Worm (Caenorhabditis elegans) whole organism, L1 larva: ENCODE measurements around the gene T19C3.5.

Experiments used
- F16B12.6 ChIP-seq: fragments of 150-350 bp; optimal IDR thresholded peaks from 2 replicates; lab custom pipeline; 2014; ENCODE audit warnings: missing biosample characterization, missing genetic modification characterization
- aha-1 ChIP-seq: fragments of 150-350 bp; optimal IDR thresholded peaks from 2 replicates; lab custom pipeline; 2014; ENCODE audit warnings: missing biosample characterization, missing genetic modification characterization
- ama-1 ChIP-seq: fragments of 150-350 bp; optimal IDR thresholded peaks from 2 replicates; lab custom pipeline; 2014
- blmp-1 ChIP-seq: fragments of 150-350 bp; optimal IDR thresholded peaks from 2 replicates; lab custom pipeline; 2014; ENCODE audit warnings: missing biosample characterization, missing genetic modification characterization
- ceh-82 ChIP-seq, 3 experiments: fragments of 150-350 bp in 1 of 3; sonication (generic microtip) in 2 of 3; optimal IDR thresholded peaks; 2 replicates each; lab custom pipeline; 2014 to 2017; ENCODE audit warnings: missing biosample characterization in 3 of 3, missing genetic modification characterization in 3 of 3
- ceh-88 ChIP-seq: fragments of 200-800 bp; sonication (Bioruptor generic); IDR thresholded peaks from 2 replicates; pipeline ENCODE4 v1.3.6; 2022; ENCODE audit warnings: missing genetic modification characterization, missing compliant biosample characterization
- ceh-90 ChIP-seq: sonication (generic microtip); optimal IDR thresholded peaks from 2 replicates; lab custom pipeline; 2016; ENCODE audit warnings: missing genetic modification characterization, missing compliant biosample characterization
- ces-1 ChIP-seq: fragments of 150-350 bp; optimal IDR thresholded peaks from 2 replicates; lab custom pipeline; 2014; ENCODE audit warnings: missing biosample characterization, missing genetic modification reagents, missing genetic modification characterization
- dpl-1 ChIP-seq, 3 experiments: fragments of 150-350 bp in 2 of 3; sonication (generic microtip) in 1 of 3; optimal IDR thresholded peaks; 2 replicates each; lab custom pipeline; 2014 to 2017; ENCODE audit warnings: missing biosample characterization in 3 of 3, missing genetic modification characterization in 3 of 3, missing genetic modification reagents in 3 of 3
- efl-1 ChIP-seq, 4 experiments: fragments of 150-350 bp; optimal IDR thresholded peaks in 3 of 4; peaks in 1 of 4; 1 replicate in 1 of 4; 2 replicates in 3 of 4; lab custom pipeline; 2014; ENCODE audit warnings: missing biosample characterization in 2 of 4, missing genetic modification characterization in 2 of 4, missing genetic modification reagents in 2 of 4
- egl-27 ChIP-seq, 2 experiments: fragments of 150-350 bp in 1 of 2; sonication (generic microtip); optimal IDR thresholded peaks; 3 replicates each; lab custom pipeline; 2017 to 2018; ENCODE audit warnings: missing biosample characterization in 2 of 2, missing genetic modification characterization in 2 of 2, missing genetic modification reagents in 2 of 2
- ets-5 ChIP-seq: fragments of 200-800 bp; sonication (Bioruptor generic); IDR thresholded peaks from 2 replicates; pipeline ENCODE4 v1.3.6; 2022; ENCODE audit warnings: missing genetic modification characterization, missing compliant biosample characterization
- fkh-10 ChIP-seq: sonication (generic microtip); optimal IDR thresholded peaks from 2 replicates; lab custom pipeline; 2017; ENCODE audit warnings: missing biosample characterization, missing genetic modification reagents, missing genetic modification characterization
- hlh-17 ChIP-seq: fragments of 200-800 bp; sonication (Bioruptor generic); optimal IDR thresholded peaks from 2 replicates; lab custom pipeline; 2018; ENCODE audit warnings: missing genetic modification characterization, mild to moderate bottlenecking, missing compliant biosample characterization, moderate library complexity, borderline replicate concordance
- hlh-4 ChIP-seq: sonication (generic microtip); optimal IDR thresholded peaks from 2 replicates; lab custom pipeline; 2016; ENCODE audit warnings: mild to moderate bottlenecking, missing genetic modification characterization, missing compliant biosample characterization
- hpl-2 ChIP-seq: fragments of 150-350 bp; optimal IDR thresholded peaks from 2 replicates; lab custom pipeline; 2014; ENCODE audit warnings: missing biosample characterization, missing genetic modification reagents, missing genetic modification characterization
- irx-1 ChIP-seq: sonication (generic microtip); optimal IDR thresholded peaks from 2 replicates; lab custom pipeline; 2016; ENCODE audit warnings: missing genetic modification characterization, missing compliant biosample characterization
- lin-14 ChIP-seq: fragments of 200-800 bp; sonication (Bioruptor generic); optimal IDR thresholded peaks from 2 replicates; lab custom pipeline; 2018; ENCODE audit warnings: mild to moderate bottlenecking, missing genetic modification characterization, moderate library complexity, missing compliant biosample characterization
- lin-35 ChIP-seq, 2 experiments: fragments of 150-350 bp; optimal IDR thresholded peaks; 2 replicates each; lab custom pipeline; 2014; ENCODE audit warnings: missing biosample characterization in 2 of 2, missing genetic modification characterization in 2 of 2, missing genetic modification reagents in 2 of 2
- lsy-2 ChIP-seq, 2 experiments: fragments of 150-350 bp; optimal IDR thresholded peaks; 2 replicates each; lab custom pipeline; 2014; ENCODE audit warnings: missing biosample characterization in 2 of 2, missing genetic modification characterization in 2 of 2
- mdl-1 ChIP-seq, 2 experiments: fragments of 150-350 bp; optimal IDR thresholded peaks; 2 replicates each; lab custom pipeline; 2014 to 2017; ENCODE audit warnings: missing biosample characterization in 2 of 2, missing genetic modification characterization in 2 of 2, inconsistent platforms in 1 of 2
- mef-2 ChIP-seq: fragments of 150-350 bp; optimal IDR thresholded peaks from 2 replicates; lab custom pipeline; 2014; ENCODE audit warnings: missing biosample characterization, missing genetic modification characterization
- nhr-11 ChIP-seq: fragments of 150-350 bp; optimal IDR thresholded peaks from 2 replicates; lab custom pipeline; 2014; ENCODE audit warnings: missing biosample characterization, missing genetic modification characterization
- nhr-20 ChIP-seq: sonication (generic microtip); optimal IDR thresholded peaks from 2 replicates; lab custom pipeline; 2016; ENCODE audit warnings: mild to moderate bottlenecking, missing genetic modification characterization, missing compliant biosample characterization
- nhr-28 ChIP-seq: fragments of 150-350 bp; optimal IDR thresholded peaks from 2 replicates; lab custom pipeline; 2014; ENCODE audit warnings: missing biosample characterization, missing genetic modification characterization
- nhr-47 ChIP-seq: sonication (generic microtip); optimal IDR thresholded peaks from 2 replicates; lab custom pipeline; 2016; ENCODE audit warnings: mild to moderate bottlenecking, missing genetic modification characterization, moderate library complexity, missing compliant biosample characterization
- nhr-71 ChIP-seq: sonication (generic microtip); optimal IDR thresholded peaks from 2 replicates; lab custom pipeline; 2016; ENCODE audit warnings: mild to moderate bottlenecking, missing genetic modification characterization, moderate library complexity, missing compliant biosample characterization
- nhr-77 ChIP-seq: fragments of 150-350 bp; optimal IDR thresholded peaks from 2 replicates; lab custom pipeline; 2014; ENCODE audit warnings: missing biosample characterization, missing genetic modification characterization
- nhr-85 ChIP-seq: sonication (generic microtip); peaks from one replicate; lab custom pipeline; 2016; ENCODE audit warnings: missing genetic modification characterization, inconsistent platforms, missing compliant biosample characterization
- nhr-90 ChIP-seq: sonication (generic microtip); optimal IDR thresholded peaks from 2 replicates; lab custom pipeline; 2016; ENCODE audit warnings: mild to moderate bottlenecking, missing genetic modification characterization, missing compliant biosample characterization; ENCODE audit not compliant: poor library complexity
- pag-3 ChIP-seq: sonication (generic microtip); optimal IDR thresholded peaks from 2 replicates; lab custom pipeline; 2017; ENCODE audit warnings: missing genetic modification characterization, mild to moderate bottlenecking, missing compliant biosample characterization, antibody characterized with exemption, borderline replicate concordance; ENCODE audit not compliant: insufficient read depth
- pax-3 ChIP-seq: fragments of 200-800 bp; sonication (Bioruptor generic); optimal IDR thresholded peaks from 2 replicates; lab custom pipeline; 2018; ENCODE audit warnings: mild to moderate bottlenecking, missing genetic modification characterization, moderate library complexity, missing compliant biosample characterization
- pqm-1 ChIP-seq: sonication (generic microtip); optimal IDR thresholded peaks from 3 replicates; lab custom pipeline; 2017; ENCODE audit warnings: missing biosample characterization, missing genetic modification characterization
- rnt-1 ChIP-seq: sonication (generic microtip); optimal IDR thresholded peaks from 2 replicates; lab custom pipeline; 2016; ENCODE audit warnings: mild to moderate bottlenecking, missing genetic modification characterization, moderate library complexity, missing compliant biosample characterization
- skn-1 ChIP-seq: fragments of 150-350 bp; optimal IDR thresholded peaks from 2 replicates; lab custom pipeline; 2014; ENCODE audit warnings: missing biosample characterization, missing genetic modification characterization
- snu-23 ChIP-seq: sonication (generic microtip); optimal IDR thresholded peaks from 2 replicates; lab custom pipeline; 2016; ENCODE audit warnings: missing genetic modification characterization, missing compliant biosample characterization
- sox-4 ChIP-seq: sonication (generic microtip); optimal IDR thresholded peaks from 2 replicates; lab custom pipeline; 2016; ENCODE audit warnings: missing genetic modification characterization, missing compliant biosample characterization
- sup-37 ChIP-seq: fragments of 200-800 bp; sonication (Bioruptor generic); optimal IDR thresholded peaks from 2 replicates; lab custom pipeline; 2018; ENCODE audit warnings: mild to moderate bottlenecking, missing genetic modification characterization, missing compliant biosample characterization
- swsn-7 ChIP-seq: sonication (generic microtip); optimal IDR thresholded peaks from 2 replicates; lab custom pipeline; 2016; ENCODE audit warnings: missing genetic modification characterization, missing compliant biosample characterization
- unc-30 ChIP-seq: sonication (generic microtip); optimal IDR thresholded peaks from 2 replicates; lab custom pipeline; 2017; ENCODE audit warnings: missing biosample characterization, missing genetic modification characterization
- unc-86 ChIP-seq: sonication (generic microtip); optimal IDR thresholded peaks from 2 replicates; lab custom pipeline; 2016; ENCODE audit warnings: missing genetic modification characterization, missing compliant biosample characterization
- unc-98 ChIP-seq: fragments of 200-800 bp; sonication (Bioruptor generic); IDR thresholded peaks from 2 replicates; pipeline ENCODE4 v1.3.6; 2022; ENCODE audit warnings: missing genetic modification characterization, missing compliant biosample characterization
- vab-15 ChIP-seq: sonication (generic microtip); optimal IDR thresholded peaks from 2 replicates; lab custom pipeline; 2017; ENCODE audit warnings: missing genotype, mild to moderate bottlenecking, missing genetic modification characterization, missing compliant biosample characterization
- zag-1 ChIP-seq: fragments of 150-350 bp; optimal IDR thresholded peaks from 2 replicates; lab custom pipeline; 2014; ENCODE audit warnings: missing biosample characterization, missing genetic modification characterization
- ztf-11 ChIP-seq, 2 experiments: sonication (generic microtip); optimal IDR thresholded peaks; 2 replicates each; lab custom pipeline; 2016 to 2017; ENCODE audit warnings: missing genetic modification characterization in 2 of 2, missing biosample characterization in 1 of 2, missing compliant biosample characterization in 1 of 2
- ztf-4 ChIP-seq: fragments of 150-350 bp; optimal IDR thresholded peaks from 2 replicates; lab custom pipeline; 2014; ENCODE audit warnings: missing biosample characterization, missing genetic modification characterization

Gene T19C3.5

ce11 chrIII:627838-628237 lies at the start of gene T19C3.5:
Gene T19C3.5, minus strand, starts transcription at chrIII:627938.
- TF ChIP-seq blmp-1 (tag; lab: Kevin White, UChicago), result no peak

DNA sequence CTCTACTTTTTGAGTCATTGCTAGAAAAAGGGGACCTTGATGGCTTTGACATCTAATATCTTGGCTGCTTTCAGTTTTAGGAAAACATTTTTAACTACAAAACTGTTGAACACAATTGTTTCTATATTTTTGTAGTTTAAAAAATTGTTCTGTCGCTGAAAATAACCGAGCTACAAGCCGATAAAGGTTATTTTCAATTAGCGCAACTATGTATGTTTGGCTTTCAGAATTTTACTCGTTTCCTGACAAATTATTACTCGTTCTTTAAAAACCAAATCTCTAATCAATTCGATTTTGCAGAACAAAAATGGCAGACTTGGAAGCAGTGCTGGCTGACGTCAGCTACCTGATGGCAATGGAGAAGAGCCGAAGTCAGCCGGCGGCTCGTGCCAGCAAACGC lies 48.1 kb upstream of the T19C3.5 start, which contains the start of gene grk-2:
grk-2 (plus strand) TSS at position 301 of the 400 bp plus-strand sequence.
- no peak for TF ChIP-seq ces-1
- TF ChIP-seq irx-1 (tag; lab: Kevin White, UChicago), result no peak
- no peak for TF ChIP-seq ceh-82 (tag; optimal IDR thresholded peaks at IDR 0.05; lab: Kevin White, UChicago)
- no peak for TF ChIP-seq ceh-88 (GFP tag; lab: Robert Waterston, UW)
- TF ChIP-seq rnt-1 (tag; lab: Kevin White, UChicago), result no peak
- no peak for TF ChIP-seq lin-14
- TF ChIP-seq ama-1 (lab: Kevin White, UChicago), result no peak

- no peak for TF ChIP-seq egl-27 (tag; optimal IDR thresholded peaks at IDR 0.05; lab: Kevin White, UChicago)
- TF ChIP-seq fkh-10 (GFP tag; lab: Kevin White, UChicago), result peak; percentile 47
- TF ChIP-seq sup-37 (GFP tag; lab: Kevin White, UChicago), result no peak
- no peak for TF ChIP-seq ztf-11 (tag; optimal IDR thresholded peaks at IDR 0.05; lab: Kevin White, UChicago)
- peak; percentile 76 for TF ChIP-seq lin-14
- TF ChIP-seq unc-30 (tag; lab: Kevin White, UChicago), result no peak
- TF ChIP-seq unc-98 (GFP tag; lab: Robert Waterston, UW), result no peak
- no peak for TF ChIP-seq nhr-90 (tag; lab: Kevin White, UChicago)
- TF ChIP-seq ces-1, result peak; percentile 82
- no peak for TF ChIP-seq pax-3 (tag; lab: Kevin White, UChicago)
- no peak for TF ChIP-seq irx-1 (tag; lab: Kevin White, UChicago)
- TF ChIP-seq swsn-7 (tag; lab: Kevin White, UChicago), result no peak
- TF ChIP-seq vab-15 (tag; lab: Kevin White, UChicago), result no peak
- TF ChIP-seq hlh-4 (tag; lab: Kevin White, UChicago), result no peak
- peak; percentile 37 for TF ChIP-seq nhr-47 (tag; lab: Kevin White, UChicago)
- peak; percentile 2 to 31 for TF ChIP-seq lsy-2 (tag; optimal IDR thresholded peaks at IDR 0.05; lab: Kevin White, UChicago)
- peak; percentile 29 for TF ChIP-seq nhr-71
- TF ChIP-seq hpl-2 (GFP tag; lab: Kevin White, UChicago), result no peak
- no peak for TF ChIP-seq efl-1 (optimal IDR thresholded peaks at IDR 0.05; lab: Kevin White, UChicago)
- TF ChIP-seq efl-1 (GFP tag; optimal IDR thresholded peaks at IDR 0.05 in 1 of 2; lab: Kevin White, UChicago), result peak in 1 of 2 experiments; percentile 3
- TF ChIP-seq aha-1 (tag; lab: Kevin White, UChicago), result no peak
- TF ChIP-seq mef-2 (tag; lab: Kevin White, UChicago), result no peak
- TF ChIP-seq snu-23 (GFP tag; lab: Kevin White, UChicago), result peak; percentile 20
- peak in 1 of 3 experiments; percentile 36 for TF ChIP-seq ceh-82 (tag; optimal IDR thresholded peaks at IDR 0.05; lab: Kevin White, UChicago)
- TF ChIP-seq ets-5 (GFP tag; lab: Robert Waterston, UW), result no peak
- peak in 1 of 3 experiments; percentile 9 for TF ChIP-seq dpl-1 (GFP tag; optimal IDR thresholded peaks at IDR 0.05; lab: Kevin White, UChicago)
These were observed 47.7 kb upstream of the T19C3.5 start for ce11 chrIII:675413-675812.

DNA sequence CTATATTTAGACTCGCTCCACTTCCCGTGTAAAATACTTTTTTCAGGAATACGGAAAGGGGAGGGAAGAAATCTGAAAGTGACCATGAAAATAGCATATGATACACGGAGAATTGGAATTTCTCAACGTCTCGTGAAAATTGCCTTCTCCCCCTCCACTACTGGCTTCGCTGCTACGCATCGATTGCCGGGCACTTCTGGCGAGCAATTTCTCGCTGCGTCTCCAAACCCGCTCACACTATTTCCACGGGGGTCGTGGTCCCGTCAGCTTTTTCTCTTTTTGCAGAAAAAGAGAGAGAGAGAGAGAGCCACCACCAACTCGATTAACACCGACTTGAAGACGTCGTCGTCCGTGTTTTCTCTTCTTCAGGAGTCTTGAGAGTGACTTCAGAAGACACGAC lies 43.3 kb upstream of the T19C3.5 start:
- TF ChIP-seq lin-35 (GFP tag; optimal IDR thresholded peaks at IDR 0.05; lab: Kevin White, UChicago) (peak in 1 of 2 experiments; percentile 47), nhr-28 (no peak), ama-1 (lab: Kevin White, UChicago) (no peak), zag-1 (tag; lab: Kevin White, UChicago) (no peak), ceh-90 (tag; lab: Kevin White, UChicago) (no peak), vab-15 (tag; lab: Kevin White, UChicago) (no peak), mdl-1 (tag; optimal IDR thresholded peaks at IDR 0.05; lab: Kevin White, UChicago) (peak in 1 of 2 experiments; percentile 2), hlh-17 (no peak), rnt-1 (tag; lab: Kevin White, UChicago) (peak; percentile 24), unc-98 (GFP tag; lab: Robert Waterston, UW) (no peak), ztf-4 (no peak), pqm-1 (no peak), dpl-1 (GFP tag; optimal IDR thresholded peaks at IDR 0.05; lab: Kevin White, UChicago) (peak in 1 of 3 experiments; percentile 19), nhr-20 (tag; lab: Kevin White, UChicago) (peak; percentile 17), snu-23 (GFP tag; lab: Kevin White, UChicago) (peak; percentile 57), unc-86 (tag; lab: Kevin White, UChicago) (peak; percentile 78), sox-4 (tag; lab: Kevin White, UChicago) (no peak), nhr-77 (tag; lab: Kevin White, UChicago) (no peak), nhr-85 (tag; lab: Kevin White, UChicago) (no peak), pag-3 (no peak), F16B12.6 (tag; lab: Kevin White, UChicago) (no peak), skn-1 (tag; lab: Kevin White, UChicago) (no peak), nhr-11 (tag; lab: Kevin White, UChicago) (no peak)
